Worm (Caenorhabditis elegans) whole organism, young adult: ENCODE results near the gene oac-29.

Source experiments
- B0336.3 ChIP-seq: fragments of 200-800 bp; sonication (Bioruptor generic); IDR thresholded peaks from 2 replicates; pipeline ENCODE4 v1.3.6; 2022; ENCODE audit warnings: missing genetic modification characterization, missing compliant biosample characterization
- C17E4.6 ChIP-seq: fragments of 200-800 bp; sonication (Bioruptor generic); IDR thresholded peaks from 2 replicates; pipeline ENCODE4 v1.3.6; 2022; ENCODE audit warnings: missing genetic modification reagents, missing genetic modification characterization, missing compliant biosample characterization
- D2030.7 ChIP-seq: fragments of 200-800 bp; sonication (Bioruptor generic); IDR thresholded peaks from 2 replicates; pipeline ENCODE4 v1.3.6; 2022; ENCODE audit warnings: missing genetic modification reagents, missing genetic modification characterization, missing compliant biosample characterization
- F22D6.2 ChIP-seq: sonication (generic microtip); optimal IDR thresholded peaks from 2 replicates; lab custom pipeline; 2016; ENCODE audit warnings: mild to moderate bottlenecking, missing genetic modification characterization, missing compliant biosample characterization
- F23B12.7 ChIP-seq: sonication (generic microtip); optimal IDR thresholded peaks from 2 replicates; lab custom pipeline; 2017; ENCODE audit warnings: missing genetic modification characterization, mild to moderate bottlenecking, missing compliant biosample characterization, antibody characterized with exemption, moderate library complexity; ENCODE audit not compliant: insufficient read depth
- F39B2.1 ChIP-seq: fragments of 200-800 bp; sonication (Bioruptor generic); IDR thresholded peaks from 2 replicates; pipeline ENCODE4 v1.3.6; 2022; ENCODE audit warnings: missing genetic modification reagents, missing genetic modification characterization, missing compliant biosample characterization
- F52B5.7 ChIP-seq: sonication (generic microtip); optimal IDR thresholded peaks from 2 replicates; lab custom pipeline; 2016; ENCODE audit warnings: mild to moderate bottlenecking, missing genetic modification characterization, missing compliant biosample characterization
- T26A5.8 ChIP-seq: sonication (generic microtip); optimal IDR thresholded peaks from 2 replicates; lab custom pipeline; 2016; ENCODE audit warnings: missing genetic modification characterization, missing compliant biosample characterization
- Y67H2A.10 ChIP-seq: fragments of 200-800 bp; sonication (Bioruptor generic); conservative IDR thresholded peaks from 2 replicates; pipeline ENCODE4 v1.3.6; 2022; ENCODE audit warnings: missing genetic modification reagents, missing genetic modification characterization, missing compliant biosample characterization
- Y95B8A.8 ChIP-seq: fragments of 200-800 bp; sonication (Bioruptor generic); IDR thresholded peaks from 2 replicates; pipeline ENCODE4 v1.3.6; 2022; ENCODE audit warnings: missing genetic modification reagents, missing genetic modification characterization, missing compliant biosample characterization
- akir-1 ChIP-seq: fragments of 200-800 bp; sonication (Bioruptor generic); optimal IDR thresholded peaks from 2 replicates; lab custom pipeline; 2018; ENCODE audit warnings: mild to moderate bottlenecking, missing genetic modification characterization, moderate library complexity, missing compliant biosample characterization
- attf-3 ChIP-seq: fragments of 200-800 bp; sonication (Bioruptor generic); conservative IDR thresholded peaks from 2 replicates; pipeline ENCODE4 v1.3.6; 2022; ENCODE audit warnings: missing genetic modification reagents, missing genetic modification characterization, missing compliant biosample characterization
- attf-5 ChIP-seq: fragments of 200-800 bp; sonication (Bioruptor generic); optimal IDR thresholded peaks from 2 replicates; lab custom pipeline; 2018; ENCODE audit warnings: mild to moderate bottlenecking, missing genetic modification characterization, missing compliant biosample characterization
- attf-6 ChIP-seq: fragments of 200-800 bp; sonication (Bioruptor generic); IDR thresholded peaks from 2 replicates; pipeline ENCODE4 v1.3.6; 2022; ENCODE audit warnings: missing genetic modification reagents, missing genetic modification characterization, missing compliant biosample characterization
- cebp-1 ChIP-seq, 2 experiments: fragments of 200-800 bp in 1 of 2; sonication (Bioruptor generic) in 1 of 2; sonication (generic microtip) in 1 of 2; IDR thresholded peaks in 1 of 2; optimal IDR thresholded peaks in 1 of 2; 2 replicates each; pipeline versions ENCODE4 v1.3.6 to Lab custom; 2017 to 2022; ENCODE audit warnings: missing compliant biosample characterization in 2 of 2, missing genetic modification characterization in 2 of 2, mild to moderate bottlenecking in 1 of 2, missing genetic modification reagents in 1 of 2, moderate library complexity in 1 of 2
- dox-1 ChIP-seq: fragments of 200-800 bp; sonication (Bioruptor generic); IDR thresholded peaks from 2 replicates; pipeline ENCODE4 v1.3.6; 2022; ENCODE audit warnings: missing genetic modification reagents, missing genetic modification characterization, missing compliant biosample characterization
- egl-18 ChIP-seq: fragments of 200-800 bp; sonication (Bioruptor generic); IDR thresholded peaks from 2 replicates; pipeline ENCODE4 v1.3.6; 2022; ENCODE audit warnings: missing genetic modification reagents, missing genetic modification characterization, missing compliant biosample characterization
- egl-44 ChIP-seq: fragments of 200-800 bp; sonication (Bioruptor generic); IDR thresholded peaks from 2 replicates; pipeline ENCODE4 v1.3.6; 2022; ENCODE audit warnings: missing genetic modification reagents, missing genetic modification characterization, missing compliant biosample characterization
- fkh-3 ChIP-seq: sonication (generic microtip); optimal IDR thresholded peaks from 2 replicates; lab custom pipeline; 2016; ENCODE audit warnings: mild to moderate bottlenecking, missing genetic modification characterization, missing compliant biosample characterization
- hmg-1.2 ChIP-seq: fragments of 200-800 bp; sonication (Bioruptor generic); IDR thresholded peaks from 2 replicates; pipeline ENCODE4 v1.3.6; 2022; ENCODE audit warnings: missing genetic modification reagents, missing genetic modification characterization, missing compliant biosample characterization
- hmg-20 ChIP-seq: fragments of 200-800 bp; sonication (Bioruptor generic); IDR thresholded peaks from 2 replicates; pipeline ENCODE4 v1.3.6; 2022; ENCODE audit warnings: missing genetic modification reagents, missing genetic modification characterization, missing compliant biosample characterization
- hrde-1 ChIP-seq: sonication (generic microtip); optimal IDR thresholded peaks from 2 replicates; lab custom pipeline; 2016; ENCODE audit warnings: missing genetic modification characterization, mild to moderate bottlenecking, missing compliant biosample characterization, moderate library complexity, missing genotype, missing genetic modification reagents, borderline replicate concordance
- let-607 ChIP-seq, 2 experiments: fragments of 200-800 bp in 1 of 2; sonication (Bioruptor generic) in 1 of 2; sonication (generic microtip) in 1 of 2; optimal IDR thresholded peaks; 2 replicates each; lab custom pipeline; 2016 to 2018; ENCODE audit warnings: mild to moderate bottlenecking in 2 of 2, missing compliant biosample characterization in 2 of 2, missing genetic modification characterization in 2 of 2, moderate library complexity in 2 of 2, missing genotype in 1 of 2
- lin-26 ChIP-seq: fragments of 200-800 bp; sonication (Bioruptor generic); IDR thresholded peaks from 2 replicates; pipeline ENCODE4 v1.3.6; 2022; ENCODE audit warnings: missing genetic modification reagents, missing genetic modification characterization, missing compliant biosample characterization
- lin-35 ChIP-seq, 3 experiments: fragments of 150-350 bp in 2 of 3; sonication (generic microtip) in 1 of 3; optimal IDR thresholded peaks; 2 replicates each; lab custom pipeline; 2014 to 2018; ENCODE audit warnings: missing biosample characterization in 3 of 3, missing genetic modification characterization in 3 of 3, missing genetic modification reagents in 3 of 3
- madf-3 ChIP-seq: fragments of 200-800 bp; sonication (Bioruptor generic); IDR thresholded peaks from 2 replicates; pipeline ENCODE4 v1.3.6; 2022; ENCODE audit warnings: missing genetic modification reagents, missing genetic modification characterization, missing compliant biosample characterization
- madf-8 ChIP-seq: fragments of 200-800 bp; sonication (Bioruptor generic); conservative IDR thresholded peaks from 2 replicates; pipeline ENCODE4 v1.3.6; 2022; ENCODE audit warnings: missing genetic modification reagents, missing genetic modification characterization, missing compliant biosample characterization
- mel-28 ChIP-seq: sonication (generic microtip); optimal IDR thresholded peaks from 2 replicates; lab custom pipeline; 2016; ENCODE audit warnings: borderline replicate concordance, mild to moderate bottlenecking, missing genetic modification characterization, missing compliant biosample characterization
- mxl-1 ChIP-seq: sonication (generic microtip); optimal IDR thresholded peaks from 2 replicates; lab custom pipeline; 2016; ENCODE audit warnings: missing genetic modification characterization, missing compliant biosample characterization
- nhr-27 ChIP-seq: fragments of 200-800 bp; sonication (Bioruptor generic); optimal IDR thresholded peaks from 2 replicates; lab custom pipeline; 2018; ENCODE audit warnings: mild to moderate bottlenecking, missing genetic modification characterization, moderate library complexity, missing compliant biosample characterization
- nhr-80 ChIP-seq: sonication (generic microtip); optimal IDR thresholded peaks from 2 replicates; lab custom pipeline; 2016; ENCODE audit warnings: missing genetic modification characterization, missing compliant biosample characterization
- rec-8 ChIP-seq, 2 experiments: sonication (generic microtip); optimal IDR thresholded peaks; 2 replicates each; lab custom pipeline; 2016; ENCODE audit warnings: mild to moderate bottlenecking in 2 of 2, missing genetic modification characterization in 2 of 2, missing genetic modification reagents in 2 of 2, missing genotype in 2 of 2, missing biosample characterization in 1 of 2, missing compliant biosample characterization in 1 of 2, moderate library complexity in 1 of 2
- sea-2 ChIP-seq: fragments of 200-800 bp; sonication (Bioruptor generic); IDR thresholded peaks from 2 replicates; pipeline ENCODE4 v1.3.6; 2022; ENCODE audit warnings: missing genetic modification characterization, missing compliant biosample characterization
- snpc-3.4 ChIP-seq: sonication (generic microtip); optimal IDR thresholded peaks from 2 replicates; lab custom pipeline; 2017; ENCODE audit warnings: missing genetic modification characterization, mild to moderate bottlenecking, missing compliant biosample characterization, antibody characterized with exemption, moderate library complexity, missing genotype, missing genetic modification reagents
- snpc-4 ChIP-seq, 5 experiments: fragments of 150-350 bp in 1 of 5; sonication (generic microtip) in 4 of 5; optimal IDR thresholded peaks; 2 replicates each; lab custom pipeline; 2014 to 2018; ENCODE audit warnings: missing genetic modification characterization in 5 of 5, missing biosample characterization in 3 of 5, antibody characterized with exemption in 2 of 5, mild to moderate bottlenecking in 2 of 5, missing compliant biosample characterization in 2 of 5, missing genotype in 2 of 5, moderate library complexity in 2 of 5, missing genetic modification reagents in 1 of 5
- unc-62 ChIP-seq: fragments of 150-350 bp; optimal IDR thresholded peaks from 2 replicates; lab custom pipeline; 2014; ENCODE audit warnings: missing biosample characterization, missing genetic modification reagents, missing genetic modification characterization
- zim-3 ChIP-seq: sonication (generic microtip); optimal IDR thresholded peaks from 2 replicates; lab custom pipeline; 2017; ENCODE audit warnings: mild to moderate bottlenecking, missing genetic modification characterization, moderate library complexity, missing compliant biosample characterization
- ztf-26 ChIP-seq: sonication (generic microtip); optimal IDR thresholded peaks from 2 replicates; lab custom pipeline; 2017; ENCODE audit warnings: missing genetic modification characterization, missing compliant biosample characterization

The oac-29 gene

DNA sequence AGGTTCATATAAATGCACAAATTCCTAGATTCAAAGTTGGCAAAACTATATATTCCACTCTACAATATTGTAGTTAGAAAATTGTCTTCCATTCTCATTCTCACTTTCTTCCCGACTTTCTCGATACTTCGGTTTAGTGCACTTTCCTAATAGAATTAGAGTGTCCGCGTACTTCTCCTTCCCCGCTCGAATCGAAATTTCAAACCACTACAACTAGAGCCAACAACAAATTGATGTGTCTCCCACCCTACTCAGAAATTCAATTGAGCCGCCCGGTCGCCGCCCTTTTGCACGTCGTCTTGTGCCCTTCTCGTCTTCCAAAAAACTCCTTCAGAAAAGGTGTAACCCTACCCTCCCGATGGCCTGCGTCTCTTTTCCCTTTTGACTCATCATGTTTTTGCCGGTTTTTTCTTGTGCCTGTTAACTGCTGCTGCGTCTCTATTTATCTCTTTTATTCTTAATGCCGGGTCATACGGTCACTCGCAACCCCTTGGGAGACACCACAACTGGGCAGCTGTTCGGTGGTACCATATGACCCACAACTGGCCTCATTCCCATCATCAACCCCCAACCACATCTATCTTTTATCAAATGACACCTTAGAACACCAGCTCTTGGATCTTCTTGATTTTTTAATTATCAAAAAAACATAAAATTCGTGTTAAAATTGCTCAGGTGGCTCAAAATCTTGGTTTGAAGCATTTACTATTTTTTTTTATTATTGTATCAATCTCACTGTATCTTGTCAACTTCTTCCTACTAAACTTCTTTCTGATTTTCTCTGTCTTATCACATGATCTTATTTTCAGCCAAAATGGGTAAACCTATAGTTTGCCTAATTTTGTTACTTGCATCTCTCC lies 41.1 kb downstream of the oac-29 start, which contains the start of gene tag-196:
Gene tag-196, plus strand, starts transcription at position 810 of the 860 bp plus-strand sequence.
- TF ChIP-seq unc-62 (GFP tag; lab: Kevin White, UChicago) = no peak
- TF ChIP-seq egl-44 = 0 out of 2 replicates have a peak, but pooled peaks have one; percentile 14

DNA sequence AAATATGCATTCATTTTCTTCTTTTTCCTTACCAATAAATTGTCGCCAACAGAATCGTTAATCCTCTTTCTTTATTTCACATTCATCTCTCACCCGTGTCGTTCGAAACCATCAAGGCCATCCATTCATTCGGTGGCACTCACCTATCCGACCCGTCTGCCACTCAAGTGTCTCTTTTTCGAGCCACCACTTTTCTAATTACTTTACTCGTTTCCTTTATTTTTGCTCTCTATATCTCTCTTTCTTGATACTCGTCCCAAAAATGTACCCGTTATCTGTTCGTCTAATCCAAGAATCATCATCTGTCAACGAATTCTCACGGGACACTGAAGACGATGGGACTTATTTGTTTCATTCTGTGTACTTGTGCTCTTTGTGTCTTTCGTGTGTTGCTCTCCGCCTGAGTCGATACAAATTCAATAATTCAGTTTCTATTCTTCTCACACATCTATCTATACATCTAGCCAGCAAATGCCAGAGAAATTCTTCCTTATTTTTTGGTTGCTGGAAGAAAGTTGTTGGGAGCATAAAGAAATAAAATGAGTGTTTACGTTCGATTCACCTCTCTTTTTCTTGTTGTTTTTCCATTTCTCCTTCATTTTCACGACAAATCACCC lies 42.7 kb downstream of the oac-29 start:
- TF ChIP-seq fkh-3 (tag; lab: Kevin White, UChicago) (no peak), C17E4.6 (GFP tag; lab: Robert Waterston, UW) (no peak), D2030.7 (GFP tag; lab: Robert Waterston, UW) (no peak), cebp-1 (GFP tag; IDR thresholded peaks at IDR 0.05; lab: Robert Waterston, UW) (no peak), cebp-1 (tag; optimal IDR thresholded peaks at IDR 0.05; lab: Kevin White, UChicago) (no peak), madf-8 (no peak), Y95B8A.8 (GFP tag; lab: Robert Waterston, UW) (no peak), egl-18 (GFP tag; lab: Robert Waterston, UW) (no peak), attf-5 (GFP tag; lab: Kevin White, UChicago) (no peak), akir-1 (no peak), lin-26 (no peak), mel-28 (tag; lab: Kevin White, UChicago) (no peak), attf-3 (GFP tag; lab: Robert Waterston, UW) (no peak), sea-2 (no peak), lin-35 (GFP tag; optimal IDR thresholded peaks at IDR 0.05; lab: Kevin White, UChicago) (no peak), ztf-26 (no peak), F52B5.7 (tag; lab: Kevin White, UChicago) (no peak), hmg-1.2 (GFP tag; lab: Robert Waterston, UW) (no peak), mxl-1 (tag; lab: Kevin White, UChicago) (no peak), T26A5.8 (tag; lab: Kevin White, UChicago) (no peak)

DNA sequence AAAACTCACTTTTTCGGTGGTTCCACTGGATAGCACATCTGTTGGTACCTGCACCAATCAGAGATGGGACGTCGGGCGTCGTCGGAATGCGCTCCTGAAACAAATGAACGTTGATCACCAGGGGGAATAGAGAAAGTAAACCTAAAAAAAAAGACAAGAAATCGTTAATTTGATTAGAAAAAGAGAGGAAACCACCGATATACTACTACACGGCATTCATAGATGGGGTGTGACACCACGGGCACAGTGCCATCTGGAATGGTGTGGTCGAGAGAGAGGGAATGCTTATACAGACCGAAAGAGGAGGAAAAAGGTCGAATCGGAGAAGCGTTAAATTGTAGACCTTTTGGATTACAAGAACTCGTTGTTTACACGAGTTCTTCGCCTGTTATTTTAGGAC lies 47.4 kb downstream of the oac-29 start, which contains the start of gene C10B5.3:
Gene C10B5.3, minus strand, starts transcription at position 101 of the 400 bp plus-strand sequence.
- TF ChIP-seq rec-8 (tag; optimal IDR thresholded peaks at IDR 0.05; lab: Kevin White, UChicago) (no peak), hrde-1 (tag; lab: Kevin White, UChicago) (no peak)

DNA sequence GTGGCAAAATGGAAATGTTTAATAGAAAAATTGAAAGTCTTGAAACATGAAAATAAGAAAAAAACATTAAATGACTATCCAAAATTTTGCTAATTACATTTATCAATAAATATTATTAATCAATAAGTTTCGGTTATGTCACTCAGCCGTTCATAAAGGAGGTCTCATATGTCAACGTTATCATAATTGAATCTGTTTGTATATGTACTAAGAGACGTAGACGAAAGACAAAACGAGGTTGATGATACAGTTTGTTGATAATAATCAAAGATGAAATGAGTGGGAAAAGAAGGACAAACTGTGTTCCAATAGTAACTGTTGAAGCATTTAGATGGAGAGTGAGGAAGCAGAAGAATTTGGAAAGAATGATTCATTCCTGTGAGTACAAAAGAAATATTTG lies 48.6 kb downstream of the oac-29 start:
- TF ChIP-seq nhr-80 (tag; lab: Kevin White, UChicago) (peak; percentile 56), F22D6.2 (tag; lab: Kevin White, UChicago) (no peak), egl-44 (no peak), snpc-4 (GFP tag; optimal IDR thresholded peaks at IDR 0.05; lab: Kevin White, UChicago) (no peak), snpc-4 (tag; optimal IDR thresholded peaks at IDR 0.05; lab: Kevin White, UChicago) (peak in 1 of 4 experiments; percentile 46)
- TF ChIP-seq, all 124 proteins: peak for 2

DNA sequence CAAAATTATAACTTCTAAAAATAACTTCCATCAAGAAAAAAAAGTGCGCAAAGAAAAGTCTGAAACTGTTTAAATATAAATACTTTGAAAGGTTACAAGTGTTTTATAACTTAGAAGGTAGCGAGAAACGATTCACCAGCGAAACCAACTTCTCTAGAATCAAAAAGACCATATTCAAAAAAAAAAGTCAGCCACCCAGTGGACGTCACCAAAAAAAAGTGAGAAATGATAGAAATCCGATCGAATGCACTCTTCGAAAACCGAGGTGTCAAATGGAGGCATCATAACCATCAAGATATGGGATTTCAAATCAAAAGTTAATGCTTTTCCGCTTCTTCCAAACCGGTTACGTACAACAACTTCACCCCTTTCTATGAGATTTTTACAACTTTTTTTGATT lies 49.0 kb downstream of the oac-29 start:
- TF ChIP-seq snpc-3.4 (tag; lab: Kevin White, UChicago) (no peak), attf-6 (no peak), let-607 (tag; optimal IDR thresholded peaks at IDR 0.05; lab: Kevin White, UChicago) (no peak), F39B2.1 (no peak), D2030.7 (GFP tag; lab: Robert Waterston, UW) (no peak), dox-1 (GFP tag; lab: Robert Waterston, UW) (no peak), hmg-20 (GFP tag; lab: Robert Waterston, UW) (no peak), nhr-27 (tag; lab: Kevin White, UChicago) (no peak), Y67H2A.10 (GFP tag; lab: Robert Waterston, UW) (no peak), C17E4.6 (GFP tag; lab: Robert Waterston, UW) (no peak), B0336.3 (GFP tag; lab: Robert Waterston, UW) (no peak), F23B12.7 (tag; lab: Kevin White, UChicago) (no peak), madf-3 (GFP tag; lab: Robert Waterston, UW) (no peak), egl-18 (GFP tag; lab: Robert Waterston, UW) (no peak), zim-3 (tag; lab: Kevin White, UChicago) (no peak)
